Worm (Caenorhabditis elegans) whole organism, L3 larva: ENCODE results near the gene C03B1.9.

Experiments
- R02D3.7 ChIP-seq: fragments of 150-350 bp; optimal IDR thresholded peaks from 2 replicates; lab custom pipeline; 2014; ENCODE audit warnings: missing biosample characterization, missing genetic modification characterization
- aly-2 ChIP-seq: fragments of 150-350 bp; optimal IDR thresholded peaks from 2 replicates; lab custom pipeline; 2014; ENCODE audit warnings: missing biosample characterization, missing genetic modification characterization
- ceh-16 ChIP-seq: sonication (generic microtip); optimal IDR thresholded peaks from 2 replicates; lab custom pipeline; 2017; ENCODE audit warnings: missing biosample characterization, missing genetic modification characterization
- ceh-28 ChIP-seq: fragments of 150-350 bp; optimal IDR thresholded peaks from 2 replicates; lab custom pipeline; 2014; ENCODE audit warnings: missing biosample characterization, missing genetic modification reagents, missing genetic modification characterization
- ceh-82 ChIP-seq: fragments of 150-350 bp; optimal IDR thresholded peaks from 2 replicates; lab custom pipeline; 2014; ENCODE audit warnings: missing biosample characterization, missing genetic modification characterization
- ceh-9 ChIP-seq: sonication (generic microtip); optimal IDR thresholded peaks from 2 replicates; lab custom pipeline; 2018; ENCODE audit warnings: missing biosample characterization, missing genetic modification characterization
- egl-5 ChIP-seq: fragments of 150-350 bp; optimal IDR thresholded peaks from 2 replicates; lab custom pipeline; 2017; ENCODE audit warnings: missing biosample characterization, missing genetic modification reagents, missing genetic modification characterization, inconsistent platforms
- elt-1 ChIP-seq: fragments of 150-350 bp; optimal IDR thresholded peaks from 2 replicates; lab custom pipeline; 2014; ENCODE audit warnings: missing biosample characterization, missing genetic modification characterization
- elt-2 ChIP-seq: sonication (generic microtip); optimal IDR thresholded peaks from 2 replicates; lab custom pipeline; 2016; ENCODE audit warnings: missing genetic modification reagents, mild to moderate bottlenecking, missing genetic modification characterization, missing compliant biosample characterization
- elt-3 ChIP-seq, 3 experiments: fragments of 150-350 bp in 1 of 3; sonication (generic microtip) in 2 of 3; optimal IDR thresholded peaks; 2 replicates in 2 of 3; 4 replicates in 1 of 3; lab custom pipeline; 2014 to 2017; ENCODE audit warnings: missing biosample characterization in 3 of 3, missing genetic modification characterization in 3 of 3
- eor-1 ChIP-seq, 2 experiments: fragments of 150-350 bp; optimal IDR thresholded peaks; 2 replicates each; lab custom pipeline; 2014 to 2018; ENCODE audit warnings: missing biosample characterization in 2 of 2, missing genetic modification characterization in 2 of 2
- fkh-10 ChIP-seq: sonication (generic microtip); optimal IDR thresholded peaks from 2 replicates; lab custom pipeline; 2017; ENCODE audit warnings: missing biosample characterization, missing genetic modification reagents, missing genetic modification characterization
- fkh-2 ChIP-seq: fragments of 150-350 bp; optimal IDR thresholded peaks from 2 replicates; lab custom pipeline; 2014; ENCODE audit warnings: missing biosample characterization, missing genetic modification reagents, missing genetic modification characterization
- hmg-11 ChIP-seq: sonication (generic microtip); optimal IDR thresholded peaks from 2 replicates; lab custom pipeline; 2016; ENCODE audit warnings: missing genetic modification characterization, missing compliant biosample characterization
- jun-1 ChIP-seq: fragments of 150-350 bp; optimal IDR thresholded peaks from 2 replicates; lab custom pipeline; 2014; ENCODE audit warnings: missing biosample characterization, missing genetic modification reagents, missing genetic modification characterization
- lsy-12 ChIP-seq: sonication (generic microtip); optimal IDR thresholded peaks from 2 replicates; lab custom pipeline; 2016; ENCODE audit warnings: mild to moderate bottlenecking, missing genetic modification characterization, missing compliant biosample characterization
- mml-1 ChIP-seq: fragments of 150-350 bp; sonication (generic microtip); optimal IDR thresholded peaks from 3 replicates; lab custom pipeline; 2014; ENCODE audit warnings: missing biosample characterization, missing genetic modification characterization
- nfya-1 ChIP-seq: sonication (generic microtip); optimal IDR thresholded peaks from 2 replicates; lab custom pipeline; 2017; ENCODE audit warnings: missing genetic modification characterization, mild to moderate bottlenecking, missing compliant biosample characterization, antibody characterized with exemption, moderate library complexity; ENCODE audit not compliant: insufficient read depth
- nhr-23 ChIP-seq: fragments of 150-350 bp; optimal IDR thresholded peaks from 2 replicates; lab custom pipeline; 2014; ENCODE audit warnings: missing biosample characterization, missing genetic modification reagents, missing genetic modification characterization
- nhr-237 ChIP-seq: fragments of 150-350 bp; optimal IDR thresholded peaks from 2 replicates; lab custom pipeline; 2014; ENCODE audit warnings: missing biosample characterization, missing genetic modification characterization
- nhr-25 ChIP-seq: sonication (generic microtip); optimal IDR thresholded peaks from 2 replicates; lab custom pipeline; 2017; ENCODE audit warnings: missing biosample characterization, missing genetic modification characterization
- nhr-28 ChIP-seq: fragments of 150-350 bp; optimal IDR thresholded peaks from 2 replicates; lab custom pipeline; 2014; ENCODE audit warnings: missing biosample characterization, missing genetic modification characterization
- nhr-67 ChIP-seq: fragments of 150-350 bp; optimal IDR thresholded peaks from 2 replicates; lab custom pipeline; 2014; ENCODE audit warnings: missing biosample characterization, missing genetic modification characterization
- nhr-77 ChIP-seq: fragments of 150-350 bp; optimal IDR thresholded peaks from 2 replicates; lab custom pipeline; 2014; ENCODE audit warnings: missing biosample characterization, missing genetic modification characterization
- pha-4 ChIP-seq: fragments of 150-350 bp; optimal IDR thresholded peaks from 2 replicates; lab custom pipeline; 2014; ENCODE audit warnings: missing biosample characterization, missing genetic modification reagents, missing genetic modification characterization
- pqm-1 ChIP-seq: fragments of 150-350 bp; optimal IDR thresholded peaks from 2 replicates; lab custom pipeline; 2017; ENCODE audit warnings: missing biosample characterization, missing genetic modification characterization, inconsistent platforms
- sea-2 ChIP-seq: fragments of 150-350 bp; sonication (generic microtip); optimal IDR thresholded peaks from 4 replicates; lab custom pipeline; 2014; ENCODE audit warnings: missing biosample characterization, missing genetic modification reagents, missing genetic modification characterization
- snpc-4 ChIP-seq: fragments of 150-350 bp; optimal IDR thresholded peaks from 2 replicates; lab custom pipeline; 2014; ENCODE audit warnings: missing biosample characterization, missing genetic modification characterization
- tbx-2 ChIP-seq: sonication (generic microtip); optimal IDR thresholded peaks from 2 replicates; lab custom pipeline; 2016; ENCODE audit warnings: mild to moderate bottlenecking, missing genetic modification characterization, missing compliant biosample characterization
- unc-39 ChIP-seq: sonication (generic microtip); optimal IDR thresholded peaks from 4 replicates; lab custom pipeline; 2017; ENCODE audit warnings: missing biosample characterization, missing genetic modification characterization
- unc-62 ChIP-seq: fragments of 150-350 bp; sonication (generic microtip); optimal IDR thresholded peaks from 4 replicates; lab custom pipeline; 2014; ENCODE audit warnings: missing biosample characterization, missing genetic modification reagents, missing genetic modification characterization
- ztf-11 ChIP-seq: fragments of 150-350 bp; optimal IDR thresholded peaks from 2 replicates; lab custom pipeline; 2014; ENCODE audit warnings: missing biosample characterization, missing genetic modification characterization
- ztf-4 ChIP-seq: fragments of 150-350 bp; optimal IDR thresholded peaks from 2 replicates; lab custom pipeline; 2014; ENCODE audit warnings: missing biosample characterization, missing genetic modification characterization

Gene C03B1.9

ce11 chrX:6328860-6329259, 18.1 kb downstream of the C03B1.9 start, which contains the start of gene col-169:
col-169 (plus strand) TSS chrX:6329160.
- TF ChIP-seq ztf-11 (tag; lab: Kevin White, UChicago) (no peak), elt-3 (tag; optimal IDR thresholded peaks at IDR 0.05; lab: Kevin White, UChicago) (peak in 1 of 3 experiments; percentile 24), jun-1 (tag; lab: Kevin White, UChicago) (no peak), sea-2 (GFP tag; lab: Kevin White, UChicago) (no peak)

- no peak for TF ChIP-seq ztf-11 (tag; lab: Kevin White, UChicago)
- TF ChIP-seq pqm-1 (tag; lab: Kevin White, UChicago) = no peak
- TF ChIP-seq snpc-4 (tag; lab: Kevin White, UChicago) = no peak
- no peak for TF ChIP-seq elt-3 (tag; optimal IDR thresholded peaks at IDR 0.05; lab: Kevin White, UChicago)
- no peak for TF ChIP-seq nhr-77
- TF ChIP-seq ztf-4 (tag; lab: Kevin White, UChicago) = no peak
- no peak for TF ChIP-seq unc-62 (GFP tag; lab: Kevin White, UChicago)
- TF ChIP-seq nhr-25 (tag; lab: Kevin White, UChicago) = no peak
- no peak for TF ChIP-seq nhr-237 (tag; lab: Kevin White, UChicago)
- no peak for TF ChIP-seq nhr-23 (tag; lab: Kevin White, UChicago)
- no peak for TF ChIP-seq mml-1 (tag; lab: Kevin White, UChicago)
- TF ChIP-seq sea-2 (GFP tag; lab: Kevin White, UChicago) = no peak
- TF ChIP-seq ceh-9 (tag; lab: Kevin White, UChicago) = no peak
- no peak for TF ChIP-seq ceh-16 (tag; lab: Kevin White, UChicago)
- TF ChIP-seq nhr-67 (tag; lab: Kevin White, UChicago) = no peak
- no peak for TF ChIP-seq fkh-2 (tag; lab: Kevin White, UChicago)
- no peak for TF ChIP-seq jun-1 (tag; lab: Kevin White, UChicago)
- no peak for TF ChIP-seq lsy-12 (tag; lab: Kevin White, UChicago)
- TF ChIP-seq, all 47 proteins: peak for 0
Measured at ce11 chrX:6326088-6326487, 20.8 kb downstream of the C03B1.9 start, which contains the start of gene col-168. col-168 (plus strand) TSS chrX:6326388.

ce11 chrX:6324124-6324893, 22.6 kb downstream of the C03B1.9 start:
- TF ChIP-seq R02D3.7 (tag; lab: Kevin White, UChicago) = peak; percentile 31
- TF ChIP-seq aly-2 (tag; lab: Kevin White, UChicago) = peak; percentile 55
- TF ChIP-seq tbx-2 = peak; percentile 14
- peak; percentile 35 for TF ChIP-seq ceh-28 (tag; lab: Kevin White, UChicago)

- TF ChIP-seq fkh-10 (GFP tag; lab: Kevin White, UChicago) (no peak), jun-1 (tag; lab: Kevin White, UChicago) (no peak), ceh-82 (tag; lab: Kevin White, UChicago) (no peak), unc-62 (GFP tag; lab: Kevin White, UChicago) (no peak), nhr-23 (tag; lab: Kevin White, UChicago) (peak; percentile 1), sea-2 (GFP tag; lab: Kevin White, UChicago) (no peak), unc-39 (tag; lab: Kevin White, UChicago) (no peak), lsy-12 (tag; lab: Kevin White, UChicago) (no peak), nhr-28 (tag; lab: Kevin White, UChicago) (no peak), ztf-11 (tag; lab: Kevin White, UChicago) (no peak), snpc-4 (tag; lab: Kevin White, UChicago) (no peak), elt-1 (tag; lab: Kevin White, UChicago) (no peak), elt-2 (tag; lab: Kevin White, UChicago) (no peak), nfya-1 (peak; percentile 11), pha-4 (tag; lab: Kevin White, UChicago) (no peak), nhr-25 (tag; lab: Kevin White, UChicago) (peak; percentile 77), hmg-11 (tag; lab: Kevin White, UChicago) (no peak)
Measured at ce11 chrX:6323129-6323528, 23.8 kb downstream of the C03B1.9 start, which contains the start of gene col-167. col-167 (plus strand) TSS chrX:6323488.

ce11 chrX:6321380-6321779, 25.5 kb downstream of the C03B1.9 start:
- no peak for TF ChIP-seq mml-1 (tag; lab: Kevin White, UChicago)
- no peak for TF ChIP-seq ceh-16 (tag; lab: Kevin White, UChicago)
- no peak for TF ChIP-seq ztf-4 (tag; lab: Kevin White, UChicago)
- TF ChIP-seq eor-1 (tag; optimal IDR thresholded peaks at IDR 0.05; lab: Kevin White, UChicago) = no peak
- no peak for TF ChIP-seq pqm-1 (tag; lab: Kevin White, UChicago)
- TF ChIP-seq egl-5 (tag; lab: Kevin White, UChicago) = no peak
- peak; percentile 59 for TF ChIP-seq elt-1 (tag; lab: Kevin White, UChicago)
